Fruit fly (Drosophila melanogaster) whole organism, embryonic: ENCODE results near the gene sicily.

Source experiments
- Awh ChIP-seq: fragments of 200-800 bp; sonication (Bioruptor generic); IDR thresholded peaks from 2 replicates; pipeline ENCODE4, ENCODE4 v1.3.6; 2022; ENCODE audit warnings: missing biosample characterization, missing genetic modification characterization
- CG12236 ChIP-seq: fragments of 200-800 bp; sonication (Bioruptor generic); optimal IDR thresholded peaks from 2 replicates; lab custom pipeline; 2016; ENCODE audit warnings: missing biosample characterization, missing genetic modification characterization
- CG12659 ChIP-seq: fragments of 200-800 bp; sonication (Bioruptor generic); optimal IDR thresholded peaks from 3 replicates; lab custom pipeline; 2017; ENCODE audit warnings: mild to moderate bottlenecking, missing biosample characterization, missing genetic modification reagents, missing genetic modification characterization
- CG13424 ChIP-seq: fragments of 200-800 bp; sonication (Bioruptor generic); optimal IDR thresholded peaks from 2 replicates; lab custom pipeline; 2019; ENCODE audit warnings: missing biosample characterization, mild to moderate bottlenecking, missing genetic modification characterization, moderate library complexity
- CG15011 ChIP-seq: fragments of 200-800 bp; sonication (Bioruptor generic); optimal IDR thresholded peaks from 3 replicates; lab custom pipeline; 2018; ENCODE audit warnings: missing biosample characterization, mild to moderate bottlenecking, missing genetic modification characterization
- CG15696 ChIP-seq: fragments of 200-800 bp; sonication (Bioruptor generic); optimal IDR thresholded peaks from 2 replicates; lab custom pipeline; 2019; ENCODE audit warnings: missing biosample characterization, mild to moderate bottlenecking, missing genetic modification characterization, moderate library complexity
- CG17912 ChIP-seq: fragments of 200-800 bp; sonication (Bioruptor generic); optimal IDR thresholded peaks from 2 replicates; lab custom pipeline; 2018; ENCODE audit warnings: missing biosample characterization, mild to moderate bottlenecking, missing genetic modification characterization
- CG2129 ChIP-seq: fragments of 200-800 bp; sonication (Bioruptor generic); IDR thresholded peaks from 2 replicates; pipeline ENCODE4 v1.3.6; 2022; ENCODE audit warnings: missing biosample characterization, missing genetic modification characterization; ENCODE audit not compliant: partially characterized antibody
- CG34224 ChIP-seq: fragments of 200-800 bp; sonication (Bioruptor generic); IDR thresholded peaks from 3 replicates; pipeline ENCODE4 v1.3.6; 2022; ENCODE audit warnings: missing biosample characterization, missing genetic modification characterization; ENCODE audit not compliant: partially characterized antibody
- CG34422 ChIP-seq: fragments of 200-800 bp; sonication (Bioruptor generic); IDR thresholded peaks from 3 replicates; pipeline ENCODE4 v1.3.6; 2022; ENCODE audit warnings: missing biosample characterization, missing genetic modification characterization
- CG4854 ChIP-seq: fragments of 200-800 bp; sonication (Bioruptor generic); optimal IDR thresholded peaks from 2 replicates; lab custom pipeline; 2016; ENCODE audit warnings: missing biosample characterization, missing genetic modification characterization, inconsistent platforms
- CG6813 ChIP-seq: fragments of 200-800 bp; sonication (Bioruptor generic); optimal IDR thresholded peaks from 2 replicates; lab custom pipeline; 2017; ENCODE audit warnings: missing biosample characterization, missing genetic modification characterization, mild to moderate bottlenecking, moderate library complexity, missing genetic modification reagents
- CG6854 ChIP-seq: fragments of 200-800 bp; sonication (Bioruptor generic); optimal IDR thresholded peaks from 3 replicates; lab custom pipeline; 2017; ENCODE audit warnings: missing biosample characterization, mild to moderate bottlenecking, missing genetic modification characterization
- CG8388 ChIP-seq: fragments of 200-800 bp; sonication (Bioruptor generic); optimal IDR thresholded peaks from 2 replicates; lab custom pipeline; 2019; ENCODE audit warnings: missing biosample characterization, mild to moderate bottlenecking, missing genetic modification characterization, moderate library complexity
- Dad ChIP-seq: fragments of 200-800 bp; sonication (Bioruptor generic); optimal IDR thresholded peaks from 3 replicates; lab custom pipeline; 2016; ENCODE audit warnings: missing biosample characterization, missing genetic modification characterization
- Dek ChIP-seq: fragments of 200-800 bp; sonication (Bioruptor generic); optimal IDR thresholded peaks from 3 replicates; lab custom pipeline; 2019; ENCODE audit warnings: missing biosample characterization, mild to moderate bottlenecking, missing genetic modification characterization, moderate library complexity
- Dfd ChIP-seq, 2 experiments: fragments of >200 bp; optimal IDR thresholded peaks; 2 replicates each; lab custom pipeline; 2017; ENCODE audit warnings: missing biosample characterization in 2 of 2, missing genetic modification characterization in 2 of 2
- Dll ChIP-seq: fragments of 200-800 bp; sonication (Bioruptor generic); IDR thresholded peaks from 4 replicates; pipeline ENCODE4 v1.3.6; 2022; ENCODE audit warnings: missing biosample characterization, missing genetic modification characterization; ENCODE audit not compliant: partially characterized antibody
- ERR ChIP-seq: fragments of 200-800 bp; sonication (Bioruptor generic); optimal IDR thresholded peaks from 2 replicates; lab custom pipeline; 2016; ENCODE audit warnings: missing biosample characterization, missing genetic modification characterization
- H15 ChIP-seq: fragments of 200-800 bp; sonication (Bioruptor generic); IDR thresholded peaks from 3 replicates; pipeline ENCODE4 v1.3.6; 2022; ENCODE audit warnings: missing biosample characterization, missing genetic modification characterization
- Max ChIP-seq: fragments of 200-800 bp; sonication (Bioruptor generic); optimal IDR thresholded peaks from 2 replicates; lab custom pipeline; 2016; ENCODE audit warnings: missing biosample characterization, mild to moderate bottlenecking, missing genetic modification characterization
- Meics ChIP-seq: fragments of 200-800 bp; sonication (Bioruptor generic); optimal IDR thresholded peaks from 2 replicates; lab custom pipeline; 2017; ENCODE audit warnings: missing biosample characterization, mild to moderate bottlenecking, missing genetic modification characterization
- Mes4 ChIP-seq: fragments of 200-800 bp; sonication (Bioruptor generic); optimal IDR thresholded peaks from 2 replicates; lab custom pipeline; 2016; ENCODE audit warnings: missing biosample characterization, missing genetic modification characterization
- Nf-YA ChIP-seq: fragments of 200-800 bp; sonication (Bioruptor generic); IDR thresholded peaks from 2 replicates; pipeline ENCODE4 v1.3.6; 2022; ENCODE audit warnings: missing biosample characterization, missing genetic modification characterization
- PHDP ChIP-seq: fragments of 200-800 bp; sonication (Bioruptor generic); optimal IDR thresholded peaks from 3 replicates; lab custom pipeline; 2018; ENCODE audit warnings: missing biosample characterization, mild to moderate bottlenecking, missing genetic modification characterization, moderate library complexity
- Ravus ChIP-seq: fragments of 200-800 bp; sonication (Bioruptor generic); IDR thresholded peaks from 2 replicates; pipeline ENCODE4 v1.3.6; 2022; ENCODE audit warnings: missing biosample characterization, missing genetic modification characterization
- Sry-δ ChIP-seq: fragments of 200-800 bp; sonication (Bioruptor generic); optimal IDR thresholded peaks from 2 replicates; lab custom pipeline; 2016; ENCODE audit warnings: missing biosample characterization, missing genetic modification characterization
- bab2 ChIP-seq: fragments of 200-800 bp; sonication (Bioruptor generic); optimal IDR thresholded peaks from 2 replicates; lab custom pipeline; 2016; ENCODE audit warnings: missing biosample characterization, missing genetic modification characterization
- btn ChIP-seq: fragments of 200-800 bp; sonication (Bioruptor generic); optimal IDR thresholded peaks from 2 replicates; lab custom pipeline; 2016; ENCODE audit warnings: missing biosample characterization, missing genetic modification characterization
- crc ChIP-seq: fragments of 200-800 bp; sonication (Bioruptor generic); optimal IDR thresholded peaks from 2 replicates; lab custom pipeline; 2016; ENCODE audit warnings: missing biosample characterization, missing genetic modification characterization
- crol ChIP-seq: fragments of 200-800 bp; sonication (Bioruptor generic); IDR thresholded peaks from 2 replicates; pipeline ENCODE4 v1.3.6; 2022; ENCODE audit warnings: missing biosample characterization, missing genetic modification characterization
- dm ChIP-seq: fragments of 200-800 bp; sonication (Bioruptor generic); optimal IDR thresholded peaks from 3 replicates; lab custom pipeline; 2016; ENCODE audit warnings: missing biosample characterization, missing genetic modification characterization
- ems ChIP-seq: fragments of 200-800 bp; sonication (Bioruptor generic); optimal IDR thresholded peaks from 3 replicates; lab custom pipeline; 2016; ENCODE audit warnings: missing biosample characterization, missing genetic modification characterization
- exex ChIP-seq: fragments of 200-800 bp; sonication (Bioruptor generic); optimal IDR thresholded peaks from 4 replicates; lab custom pipeline; 2018; ENCODE audit warnings: missing biosample characterization, mild to moderate bottlenecking, missing genetic modification characterization, moderate library complexity
- fu2 ChIP-seq: fragments of 200-800 bp; sonication (Bioruptor generic); optimal IDR thresholded peaks from 2 replicates; lab custom pipeline; 2016; ENCODE audit warnings: missing biosample characterization, missing genetic modification characterization
- grau ChIP-seq: fragments of 200-800 bp; optimal IDR thresholded peaks from 3 replicates; lab custom pipeline; 2019; ENCODE audit warnings: missing biosample characterization, mild to moderate bottlenecking, missing genetic modification characterization, moderate library complexity
- gsb-n ChIP-seq: fragments of 200-800 bp; sonication (Bioruptor generic); optimal IDR thresholded peaks from 3 replicates; lab custom pipeline; 2018; ENCODE audit warnings: missing biosample characterization, mild to moderate bottlenecking, missing genetic modification characterization
- hkb ChIP-seq, 2 experiments: fragments of 200-800 bp in 1 of 2; fragments of >200 bp in 1 of 2; sonication (Bioruptor generic) in 1 of 2; IDR thresholded peaks in 1 of 2; optimal IDR thresholded peaks in 1 of 2; 2 replicates each; pipeline versions ENCODE4 v1.3.6 to Lab custom; 2017 to 2022; ENCODE audit warnings: missing biosample characterization in 1 of 2, missing genetic modification characterization in 1 of 2
- kni ChIP-seq: fragments of 200-800 bp; sonication (Bioruptor generic); optimal IDR thresholded peaks from 3 replicates; lab custom pipeline; 2017; ENCODE audit warnings: mild to moderate bottlenecking, missing biosample characterization, missing genetic modification reagents, missing genetic modification characterization
- lov ChIP-seq, 2 experiments: fragments of 200-800 bp in 1 of 2; fragments of >200 bp in 1 of 2; sonication (Bioruptor generic) in 1 of 2; IDR thresholded peaks in 1 of 2; optimal IDR thresholded peaks in 1 of 2; 2 replicates in 1 of 2; 3 replicates in 1 of 2; pipeline versions ENCODE4 v1.3.6 to Lab custom; 2017 to 2022; ENCODE audit warnings: missing biosample characterization in 1 of 2, missing genetic modification characterization in 1 of 2
- org-1 ChIP-seq: fragments of 200-800 bp; sonication (Bioruptor generic); optimal IDR thresholded peaks from 2 replicates; lab custom pipeline; 2017; ENCODE audit warnings: missing biosample characterization, missing genetic modification characterization
- pnt ChIP-seq: fragments of 200-800 bp; sonication (Bioruptor generic); optimal IDR thresholded peaks from 3 replicates; lab custom pipeline; 2016; ENCODE audit warnings: missing biosample characterization, missing genetic modification characterization
- schlank ChIP-seq: fragments of 200-800 bp; sonication (Bioruptor generic); optimal IDR thresholded peaks from 2 replicates; lab custom pipeline; 2018; ENCODE audit warnings: missing biosample characterization, mild to moderate bottlenecking, missing genetic modification characterization
- scrt ChIP-seq: fragments of 200-800 bp; sonication (Bioruptor generic); optimal IDR thresholded peaks from 2 replicates; lab custom pipeline; 2018; ENCODE audit warnings: missing biosample characterization, mild to moderate bottlenecking, missing genetic modification characterization, moderate library complexity
- shn ChIP-seq: fragments of 200-800 bp; sonication (Bioruptor generic); optimal IDR thresholded peaks from 3 replicates; lab custom pipeline; 2016; ENCODE audit warnings: missing biosample characterization, missing genetic modification characterization
- slbo ChIP-seq: fragments of 200-800 bp; sonication (Bioruptor generic); IDR thresholded peaks from 2 replicates; pipeline ENCODE4 v1.3.6; 2022; ENCODE audit warnings: missing biosample characterization, missing genetic modification characterization
- slp2 ChIP-seq: fragments of 200-800 bp; sonication (Bioruptor generic); optimal IDR thresholded peaks from 2 replicates; lab custom pipeline; 2016; ENCODE audit warnings: missing biosample characterization, missing genetic modification characterization
- sob ChIP-seq: fragments of 200-800 bp; sonication (Bioruptor generic); IDR thresholded peaks from 2 replicates; pipeline ENCODE4 v1.3.6; 2022; ENCODE audit warnings: missing biosample characterization, missing genetic modification characterization
- toy ChIP-seq: fragments of 200-800 bp; sonication (Bioruptor generic); IDR thresholded peaks from 2 replicates; pipeline ENCODE4 v1.3.6; 2022; ENCODE audit warnings: missing biosample characterization, missing genetic modification characterization
- vnd ChIP-seq: fragments of 200-800 bp; sonication (Bioruptor generic); IDR thresholded peaks from 3 replicates; pipeline ENCODE4 v1.3.6; 2022; ENCODE audit warnings: missing biosample characterization, missing genetic modification characterization; ENCODE audit not compliant: partially characterized antibody

Gene sicily

dm6 chrX:11868866-11869265 is 22.7 kb upstream of the sicily start, which contains the start of the genes Nrd1 and CG1847 (continued):
- TF ChIP-seq lov (optimal IDR thresholded peaks at IDR 0.05; lab: Kevin White, UChicago) (no peak), lov (GFP tag; IDR thresholded peaks at IDR 0.05; lab: Robert Waterston, UW) (no peak), CG13424 (tag; lab: Kevin White, UChicago) (no peak), Sry-δ (GFP tag; lab: Kevin White, UChicago) (peak; percentile 88), Awh (no peak), Nf-YA (no peak), toy (GFP tag; lab: Robert Waterston, UW) (no peak), scrt (GFP tag; lab: Kevin White, UChicago) (no peak), CG17912 (no peak), Dek (tag; lab: Kevin White, UChicago) (no peak), Dfd (GFP tag; optimal IDR thresholded peaks at IDR 0.05; lab: Kevin White, UChicago) (no peak), btn (GFP tag; lab: Kevin White, UChicago) (no peak), gsb-n (no peak), grau (tag; lab: Kevin White, UChicago) (no peak), CG2129 (0 out of 2 replicates have a peak, but pooled peaks have one; percentile 36), vnd (peak; percentile 83), CG4854 (GFP tag; lab: Kevin White, UChicago) (no peak), exex (tag; lab: Kevin White, UChicago) (no peak), CG15696 (tag; lab: Kevin White, UChicago) (no peak), CG12236 (GFP tag; lab: Kevin White, UChicago) (no peak), pnt (no peak), fu2 (GFP tag; lab: Kevin White, UChicago) (no peak), CG15011 (GFP tag; lab: Kevin White, UChicago) (no peak), schlank (tag; lab: Kevin White, UChicago) (no peak), crc (no peak), bab2 (GFP tag; lab: Kevin White, UChicago) (no peak), Meics (GFP tag; lab: Kevin White, UChicago) (no peak), CG6854 (GFP tag; lab: Kevin White, UChicago) (no peak), kni (GFP tag; lab: Kevin White, UChicago) (no peak), Mes4 (no peak), dm (GFP tag; lab: Kevin White, UChicago) (no peak), CG6813 (no peak), CG34224 (peak; percentile 86), shn (GFP tag; lab: Kevin White, UChicago) (no peak), slp2 (GFP tag; lab: Kevin White, UChicago) (no peak), PHDP (tag; lab: Kevin White, UChicago) (no peak), CG12659 (GFP tag; lab: Kevin White, UChicago) (peak; percentile 57), slbo (GFP tag; lab: Robert Waterston, UW) (no peak), CG8388 (no peak), crol (GFP tag; lab: Robert Waterston, UW) (no peak), hkb (optimal IDR thresholded peaks at IDR 0.05; lab: Kevin White, UChicago) (no peak), hkb (GFP tag; IDR thresholded peaks at IDR 0.05; lab: Robert Waterston, UW) (no peak), ERR (GFP tag; lab: Kevin White, UChicago) (no peak), sob (GFP tag; lab: Robert Waterston, UW) (no peak), Dad (no peak), H15 (GFP tag; lab: Robert Waterston, UW) (no peak), CG34422 (GFP tag; lab: Robert Waterston, UW) (peak; percentile 13; the same call in 1 of the 3 replicates), org-1 (GFP tag; lab: Kevin White, UChicago) (no peak), Dll (peak; percentile 83; the same call in 3 of the 4 replicates), ems (GFP tag; lab: Kevin White, UChicago) (no peak), Ravus (no peak), Max (no peak)
